Fruit fly (Drosophila melanogaster) whole organism, embryonic: ENCODE results near the gene CG42554.

Source experiments
- Asciz ChIP-seq: fragments of 200-800 bp; sonication (Bioruptor generic); optimal IDR thresholded peaks from 2 replicates; lab custom pipeline; 2017; ENCODE audit warnings: missing biosample characterization, mild to moderate bottlenecking, missing genetic modification characterization, missing genetic modification reagents
- Bdp1 ChIP-seq: fragments of 200-800 bp; sonication (Bioruptor generic); optimal IDR thresholded peaks from 3 replicates; lab custom pipeline; 2016; ENCODE audit warnings: missing biosample characterization, missing genetic modification characterization
- Bgb ChIP-seq: fragments of 200-800 bp; sonication (Bioruptor generic); IDR thresholded peaks from 2 replicates; pipeline ENCODE4 v1.3.6; 2022; ENCODE audit warnings: missing biosample characterization, missing genetic modification characterization; ENCODE audit not compliant: partially characterized antibody
- BtbVII ChIP-seq: fragments of 200-800 bp; sonication (Bioruptor generic); optimal IDR thresholded peaks from 3 replicates; lab custom pipeline; 2017; ENCODE audit warnings: missing biosample characterization, mild to moderate bottlenecking, missing genetic modification characterization
- CG10654 ChIP-seq: fragments of 200-800 bp; sonication (Bioruptor generic); optimal IDR thresholded peaks from 2 replicates; lab custom pipeline; 2016; ENCODE audit warnings: missing biosample characterization, missing genetic modification characterization
- CG11560 ChIP-seq: fragments of 200-800 bp; sonication (Bioruptor generic); IDR thresholded peaks from 3 replicates; pipeline ENCODE4 v1.3.6; 2022; ENCODE audit warnings: missing biosample characterization, missing genetic modification characterization
- CG12659 ChIP-seq: fragments of 200-800 bp; sonication (Bioruptor generic); optimal IDR thresholded peaks from 3 replicates; lab custom pipeline; 2017; ENCODE audit warnings: mild to moderate bottlenecking, missing biosample characterization, missing genetic modification reagents, missing genetic modification characterization
- CG12942 ChIP-seq: fragments of 200-800 bp; sonication (Bioruptor generic); optimal IDR thresholded peaks from 3 replicates; lab custom pipeline; 2016; ENCODE audit warnings: missing biosample characterization, missing genetic modification characterization
- CG14014 ChIP-seq: fragments of 200-800 bp; sonication (Bioruptor generic); IDR thresholded peaks from 2 replicates; pipeline ENCODE4 v1.3.6; 2022; ENCODE audit warnings: missing biosample characterization, missing genetic modification characterization
- CG1529 ChIP-seq: fragments of 200-800 bp; sonication (Bioruptor generic); optimal IDR thresholded peaks from 3 replicates; lab custom pipeline; 2018; ENCODE audit warnings: missing biosample characterization, missing genetic modification characterization
- CG15696 ChIP-seq: fragments of 200-800 bp; sonication (Bioruptor generic); optimal IDR thresholded peaks from 2 replicates; lab custom pipeline; 2019; ENCODE audit warnings: missing biosample characterization, mild to moderate bottlenecking, missing genetic modification characterization, moderate library complexity
- CG16779 ChIP-seq: fragments of 200-800 bp; sonication (Bioruptor generic); IDR thresholded peaks from 2 replicates; pipeline ENCODE4 v1.3.6; 2022; ENCODE audit warnings: missing biosample characterization, missing genetic modification characterization
- CG17568 ChIP-seq: fragments of 200-800 bp; sonication (Bioruptor generic); optimal IDR thresholded peaks from 2 replicates; lab custom pipeline; 2018; ENCODE audit warnings: missing biosample characterization, mild to moderate bottlenecking, missing genetic modification characterization, moderate library complexity
- CG17829 ChIP-seq: fragments of 200-800 bp; optimal IDR thresholded peaks from 2 replicates; lab custom pipeline; 2019; ENCODE audit warnings: missing biosample characterization, mild to moderate bottlenecking, missing genetic modification characterization, moderate library complexity
- CG31224 ChIP-seq: fragments of 200-800 bp; sonication (Bioruptor generic); IDR thresholded peaks from 2 replicates; pipeline ENCODE4 v1.3.6; 2022; ENCODE audit warnings: missing biosample characterization, missing genetic modification characterization
- CG33557 ChIP-seq: fragments of 200-800 bp; sonication (Bioruptor generic); optimal IDR thresholded peaks from 2 replicates; lab custom pipeline; 2019; ENCODE audit warnings: missing biosample characterization, mild to moderate bottlenecking, missing genetic modification characterization, moderate library complexity
- CG3838 ChIP-seq: fragments of 200-800 bp; sonication (Bioruptor generic); optimal IDR thresholded peaks from 3 replicates; lab custom pipeline; 2016; ENCODE audit warnings: missing biosample characterization, missing genetic modification characterization
- CG4707 ChIP-seq: fragments of 200-800 bp; sonication (Bioruptor generic); optimal IDR thresholded peaks from 2 replicates; lab custom pipeline; 2018; ENCODE audit warnings: missing biosample characterization, mild to moderate bottlenecking, missing genetic modification characterization, moderate library complexity
- CG4854 ChIP-seq: fragments of 200-800 bp; sonication (Bioruptor generic); optimal IDR thresholded peaks from 2 replicates; lab custom pipeline; 2016; ENCODE audit warnings: missing biosample characterization, missing genetic modification characterization, inconsistent platforms
- CG6175 ChIP-seq: fragments of 200-800 bp; sonication (Bioruptor generic); IDR thresholded peaks from 3 replicates; pipeline ENCODE4 v1.3.6; 2022; ENCODE audit warnings: missing biosample characterization, missing genetic modification characterization
- CG6854 ChIP-seq: fragments of 200-800 bp; sonication (Bioruptor generic); optimal IDR thresholded peaks from 3 replicates; lab custom pipeline; 2017; ENCODE audit warnings: missing biosample characterization, mild to moderate bottlenecking, missing genetic modification characterization
- CG7928 ChIP-seq: fragments of 200-800 bp; sonication (Bioruptor generic); optimal IDR thresholded peaks from 2 replicates; lab custom pipeline; 2017; ENCODE audit warnings: missing biosample characterization, mild to moderate bottlenecking, missing genetic modification characterization
- CG8478 ChIP-seq: fragments of >200 bp; optimal IDR thresholded peaks from 2 replicates; lab custom pipeline; 2018
- Deaf1 ChIP-seq: fragments of 200-800 bp; optimal IDR thresholded peaks from 3 replicates; lab custom pipeline; 2019; ENCODE audit warnings: missing biosample characterization, mild to moderate bottlenecking, missing genetic modification characterization, moderate library complexity
- Dip3 ChIP-seq: fragments of 200-800 bp; sonication (Bioruptor generic); optimal IDR thresholded peaks from 3 replicates; lab custom pipeline; 2016; ENCODE audit warnings: missing biosample characterization, missing genetic modification characterization
- GATAe ChIP-seq: fragments of 200-800 bp; sonication (Bioruptor generic); conservative IDR thresholded peaks from 2 replicates; pipeline ENCODE4 v1.3.6; 2022; ENCODE audit warnings: missing biosample characterization, missing genetic modification characterization
- HmgD ChIP-seq: fragments of 200-800 bp; sonication (Bioruptor generic); optimal IDR thresholded peaks from 3 replicates; lab custom pipeline; 2016; ENCODE audit warnings: missing biosample characterization, missing genetic modification characterization
- Hr51 ChIP-seq, 2 experiments: fragments of 200-800 bp; sonication (Bioruptor generic); optimal IDR thresholded peaks; 2 replicates in 1 of 2; 3 replicates in 1 of 2; lab custom pipeline; 2016 to 2018; ENCODE audit warnings: missing biosample characterization in 2 of 2, missing genetic modification characterization in 2 of 2, mild to moderate bottlenecking in 1 of 2, moderate library complexity in 1 of 2
- Hr78 ChIP-seq, 2 experiments: fragments of 200-800 bp in 1 of 2; fragments of >200 bp in 1 of 2; sonication (Bioruptor generic) in 1 of 2; optimal IDR thresholded peaks; 2 replicates each; lab custom pipeline; 2017 to 2019; ENCODE audit warnings: missing biosample characterization in 2 of 2, missing genetic modification characterization in 2 of 2, mild to moderate bottlenecking in 1 of 2, moderate library complexity in 1 of 2
- Myb ChIP-seq: fragments of 200-800 bp; sonication (Bioruptor generic); optimal IDR thresholded peaks from 2 replicates; lab custom pipeline; 2016; ENCODE audit warnings: missing biosample characterization, missing genetic modification characterization
- Oaz ChIP-seq: fragments of 200-800 bp; sonication (Bioruptor generic); IDR thresholded peaks from 2 replicates; pipeline ENCODE4 v1.3.6; 2022; ENCODE audit warnings: missing biosample characterization, missing genetic modification characterization
- Ptx1 ChIP-seq: fragments of 200-800 bp; sonication (Bioruptor generic); IDR thresholded peaks from 2 replicates; pipeline ENCODE4 v1.3.6; 2022; ENCODE audit warnings: missing biosample characterization, missing genetic modification characterization
- Sry-δ ChIP-seq: fragments of 200-800 bp; sonication (Bioruptor generic); optimal IDR thresholded peaks from 2 replicates; lab custom pipeline; 2016; ENCODE audit warnings: missing biosample characterization, missing genetic modification characterization
- Stat92E ChIP-seq, 3 experiments: fragments of >200 bp in 2 of 3; fragments of 200-800 bp in 1 of 3; sonication (Bioruptor generic) in 1 of 3; optimal IDR thresholded peaks; 2 replicates each; lab custom pipeline; 2017 to 2019; ENCODE audit warnings: missing biosample characterization in 3 of 3, missing genetic modification characterization in 3 of 3, mild to moderate bottlenecking in 1 of 3, moderate library complexity in 1 of 3
- fd96Cb ChIP-seq: fragments of 200-800 bp; sonication (Bioruptor generic); optimal IDR thresholded peaks from 2 replicates; lab custom pipeline; 2018; ENCODE audit warnings: missing biosample characterization, mild to moderate bottlenecking, missing genetic modification characterization, moderate library complexity
- gce ChIP-seq: fragments of 200-800 bp; sonication (Bioruptor generic); IDR thresholded peaks from 3 replicates; pipeline ENCODE4 v1.3.6; 2022; ENCODE audit warnings: missing biosample characterization, missing genetic modification characterization
- gcm ChIP-seq: fragments of 200-800 bp; sonication (Bioruptor generic); optimal IDR thresholded peaks from 2 replicates; lab custom pipeline; 2019; ENCODE audit warnings: missing biosample characterization, mild to moderate bottlenecking, missing genetic modification characterization, moderate library complexity
- hb ChIP-seq: fragments of 200-800 bp; sonication (Bioruptor generic); IDR thresholded peaks from 3 replicates; pipeline ENCODE4 v1.3.6; 2022; ENCODE audit warnings: missing biosample characterization, missing genetic modification characterization; ENCODE audit not compliant: partially characterized antibody
- lbe ChIP-seq: fragments of 200-800 bp; sonication (Bioruptor generic); optimal IDR thresholded peaks from 2 replicates; lab custom pipeline; 2016; ENCODE audit warnings: missing biosample characterization, mild to moderate bottlenecking, missing genetic modification characterization
- mld ChIP-seq: fragments of 200-800 bp; sonication (Bioruptor generic); IDR thresholded peaks from 3 replicates; pipeline ENCODE4 v1.3.6; 2022; ENCODE audit warnings: missing biosample characterization, missing genetic modification characterization; ENCODE audit not compliant: partially characterized antibody
- odd ChIP-seq: fragments of 200-800 bp; sonication (Bioruptor generic); optimal IDR thresholded peaks from 2 replicates; lab custom pipeline; 2017; ENCODE audit warnings: missing biosample characterization, mild to moderate bottlenecking, missing genetic modification characterization
- pzg ChIP-seq: fragments of 200-800 bp; sonication (Bioruptor generic); optimal IDR thresholded peaks from 3 replicates; lab custom pipeline; 2018; ENCODE audit warnings: missing biosample characterization, mild to moderate bottlenecking, missing genetic modification characterization, moderate library complexity
- salm ChIP-seq: fragments of 200-800 bp; sonication (Bioruptor generic); optimal IDR thresholded peaks from 2 replicates; lab custom pipeline; 2018; ENCODE audit warnings: missing biosample characterization, mild to moderate bottlenecking, missing genetic modification characterization
- sim ChIP-seq: fragments of 200-800 bp; sonication (Bioruptor generic); IDR thresholded peaks from 2 replicates; pipeline ENCODE4 v1.3.6; 2022; ENCODE audit warnings: missing biosample characterization, missing genetic modification characterization
- trem ChIP-seq: fragments of 200-800 bp; optimal IDR thresholded peaks from 3 replicates; lab custom pipeline; 2019; ENCODE audit warnings: missing biosample characterization, mild to moderate bottlenecking, missing genetic modification characterization, moderate library complexity
- vnd ChIP-seq: fragments of 200-800 bp; sonication (Bioruptor generic); IDR thresholded peaks from 3 replicates; pipeline ENCODE4 v1.3.6; 2022; ENCODE audit warnings: missing biosample characterization, missing genetic modification characterization; ENCODE audit not compliant: partially characterized antibody
- yki ChIP-seq: fragments of >200 bp; optimal IDR thresholded peaks from 3 replicates; lab custom pipeline; 2018
- z ChIP-seq: fragments of 200-800 bp; sonication (Bioruptor generic); IDR thresholded peaks from 3 replicates; pipeline ENCODE4 v1.3.6; 2022; ENCODE audit warnings: missing biosample characterization, missing genetic modification characterization

The CG42554 gene

dm6 chr3L:815234-816200, 20.0 kb upstream of the CG42554 start (continued):
- TF ChIP-seq z (GFP tag; lab: Robert Waterston, UW) (no peak), Bdp1 (GFP tag; lab: Kevin White, UChicago) (no peak), CG1529 (GFP tag; lab: Kevin White, UChicago) (no peak), fd96Cb (tag; lab: Kevin White, UChicago) (peak; percentile 38), GATAe (GFP tag; lab: Robert Waterston, UW) (no peak), gcm (no peak), Deaf1 (no peak), hb (GFP tag; lab: Robert Waterston, UW) (0 out of 3 replicates have a peak, but pooled peaks have one; percentile 48), HmgD (no peak), CG11560 (no peak), BtbVII (GFP tag; lab: Kevin White, UChicago) (no peak), Ptx1 (GFP tag; lab: Robert Waterston, UW) (peak; percentile 53), salm (no peak), CG12659 (GFP tag; lab: Kevin White, UChicago) (peak; percentile 24), CG17829 (tag; lab: Kevin White, UChicago) (peak; percentile 21), Stat92E (GFP tag; optimal IDR thresholded peaks at IDR 0.05; lab: Kevin White, UChicago) (no peak), CG17568 (no peak), CG16779 (GFP tag; lab: Robert Waterston, UW) (no peak), sim (GFP tag; lab: Robert Waterston, UW) (no peak), CG7928 (GFP tag; lab: Kevin White, UChicago) (no peak), lbe (no peak), CG4707 (GFP tag; lab: Kevin White, UChicago) (no peak), vnd (GFP tag; lab: Robert Waterston, UW) (no peak), CG4854 (GFP tag; lab: Kevin White, UChicago) (no peak), CG10654 (GFP tag; lab: Kevin White, UChicago) (no peak), gce (GFP tag; lab: Robert Waterston, UW) (no peak; the same call in 2 of the 3 replicates), CG12942 (GFP tag; lab: Kevin White, UChicago) (no peak), Dip3 (GFP tag; lab: Kevin White, UChicago) (no peak), Hr51 (GFP tag; optimal IDR thresholded peaks at IDR 0.05; lab: Kevin White, UChicago) (peak in 1 of 2 experiments; percentile 55), CG15696 (tag; lab: Kevin White, UChicago) (no peak), Myb (GFP tag; lab: Kevin White, UChicago) (no peak), Bgb (no peak), CG33557 (no peak), CG3838 (GFP tag; lab: Kevin White, UChicago) (no peak), Hr78 (GFP tag; optimal IDR thresholded peaks at IDR 0.05; lab: Kevin White, UChicago) (peak in 1 of 2 experiments; percentile 30), Asciz (GFP tag; lab: Kevin White, UChicago) (peak; percentile 58), CG6854 (GFP tag; lab: Kevin White, UChicago) (no peak), CG14014 (GFP tag; lab: Robert Waterston, UW) (no peak), Sry-δ (GFP tag; lab: Kevin White, UChicago) (no peak), trem (tag; lab: Kevin White, UChicago) (no peak), pzg (GFP tag; lab: Kevin White, UChicago) (no peak), odd (GFP tag; lab: Kevin White, UChicago) (peak; percentile 15), CG31224 (GFP tag; lab: Robert Waterston, UW) (peak; percentile 33; the same call in 1 of the 2 replicates), mld (GFP tag; lab: Robert Waterston, UW) (no peak), CG6175 (GFP tag; lab: Robert Waterston, UW) (no peak), CG8478 (lab: Kevin White, UChicago) (no peak), yki (lab: Kevin White, UChicago) (no peak), Oaz (GFP tag; lab: Robert Waterston, UW) (no peak)
